Worm (Caenorhabditis elegans): ENCODE measurements around the gene ZC239.16.
"Not testable (repeated sequence)": the region's sequence is repeated elsewhere in the genome, so short reads cannot be mapped to it uniquely, and the experiment has no call there.

DNA sequence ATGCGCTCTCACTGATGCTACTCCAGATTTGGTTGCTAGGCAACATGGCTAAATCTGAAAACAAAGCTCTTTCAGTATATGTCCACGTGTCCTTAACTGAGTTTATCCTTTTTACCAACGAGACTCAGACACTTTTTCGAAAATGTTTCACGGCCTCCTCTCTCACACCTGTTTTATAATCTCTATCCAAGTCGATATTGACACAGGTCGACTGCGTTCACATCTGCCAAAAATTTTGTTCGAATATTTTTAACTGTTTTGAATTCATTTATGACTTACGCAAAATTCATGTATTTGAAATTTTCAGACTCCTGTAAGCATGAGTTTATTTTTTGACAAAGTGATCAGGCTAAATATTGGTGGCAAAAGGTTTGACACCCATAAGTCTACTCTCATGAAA lies 9.4 kb downstream of the ZC239.16 start, which contains the start of gene ZC239.3:
- not testable (repeated sequence) for TF ChIP-seq him-1, W03F9.2, dao-5 (tag; optimal IDR thresholded peaks at IDR 0.05)

Measured in whole organism, L4/young adult.